Comparison of ENCODE assay signal across 3 fruit fly cellular contexts in genomic region chr3R:19875118-19875887, dm6.
TF ChIP-seq lines count a peak whose summit lies in the region.

Mrp5 (minus strand) TSS chr3R:19875678.

TF ChIP-seq in whole organism, adult, 20 proteins besides CTCF, POLR2A, EP300 and RAD21 (continued from another document):
- TF ChIP-seq tj (GFP tag; optimal IDR thresholded peaks at IDR 0.05; lab: Kevin White, UChicago): no peak

TF ChIP-seq in whole organism, embryonic, 481 proteins besides CTCF, POLR2A, EP300 and RAD21 (continued from another document and continues in another):
- 0 out of 4 replicates have a peak, but pooled peaks have one; percentile 18 for TF ChIP-seq Dll (GFP tag; IDR thresholded peaks at IDR 0.05; lab: Robert Waterston, UW; ENCODE audit: partially characterized antibody)
- peak; percentile 62 for TF ChIP-seq E2f1 (GFP tag; IDR thresholded peaks at IDR 0.05; lab: Robert Waterston, UW)
- TF ChIP-seq CG4282 (GFP tag; optimal IDR thresholded peaks at IDR 0.05; lab: Kevin White, UChicago): no peak
- TF ChIP-seq sima (GFP tag; optimal IDR thresholded peaks at IDR 0.05; lab: Kevin White, UChicago): no peak
- no peak for TF ChIP-seq CG2129 (GFP tag; IDR thresholded peaks at IDR 0.05; lab: Robert Waterston, UW; ENCODE audit: partially characterized antibody)
- no peak for TF ChIP-seq CG4854 (GFP tag; optimal IDR thresholded peaks at IDR 0.05; lab: Kevin White, UChicago)
- TF ChIP-seq grn (GFP tag; optimal IDR thresholded peaks at IDR 0.05; lab: Kevin White, UChicago): peak; percentile 71
- no peak for TF ChIP-seq CG17912 (GFP tag; optimal IDR thresholded peaks at IDR 0.05; lab: Kevin White, UChicago)
- no peak for TF ChIP-seq CG4404 (GFP tag; IDR thresholded peaks at IDR 0.05; lab: Robert Waterston, UW)
- TF ChIP-seq CG6854 (GFP tag; optimal IDR thresholded peaks at IDR 0.05; lab: Kevin White, UChicago): peak; percentile 12
- no peak; the same call in 1 of the 2 replicates for TF ChIP-seq CG4360 (GFP tag; IDR thresholded peaks at IDR 0.05; lab: Robert Waterston, UW)
- no peak for TF ChIP-seq B-H2 (GFP tag; optimal IDR thresholded peaks at IDR 0.05; lab: Kevin White, UChicago)
- no peak for TF ChIP-seq ac (GFP tag; optimal IDR thresholded peaks at IDR 0.05; lab: Kevin White, UChicago)
- 0 out of 3 replicates have a peak, but pooled peaks have one; percentile 15 for TF ChIP-seq CG34224 (GFP tag; IDR thresholded peaks at IDR 0.05; lab: Robert Waterston, UW; ENCODE audit: partially characterized antibody)
- no peak for TF ChIP-seq CG16815 (GFP tag; optimal IDR thresholded peaks at IDR 0.05; lab: Kevin White, UChicago)
- TF ChIP-seq az2 (GFP tag; optimal IDR thresholded peaks at IDR 0.05; lab: Kevin White, UChicago): peak; percentile 40
- TF ChIP-seq CG11093 (GFP tag; IDR thresholded peaks at IDR 0.05; lab: Robert Waterston, UW): peak; percentile 54; the same call in 2 of the 3 replicates
- no peak for TF ChIP-seq dmrt11E (tag; optimal IDR thresholded peaks at IDR 0.05; lab: Kevin White, UChicago)
- no peak for TF ChIP-seq luna (GFP tag; optimal IDR thresholded peaks at IDR 0.05; lab: Kevin White, UChicago)
- TF ChIP-seq CG18599 (GFP tag; optimal IDR thresholded peaks at IDR 0.05; lab: Kevin White, UChicago): peak; percentile 36
- TF ChIP-seq fd102C (GFP tag; optimal IDR thresholded peaks at IDR 0.05; lab: Kevin White, UChicago): no peak
- no peak for TF ChIP-seq Sry-δ (GFP tag; optimal IDR thresholded peaks at IDR 0.05; lab: Kevin White, UChicago)
- TF ChIP-seq CG7745 (tag; optimal IDR thresholded peaks at IDR 0.05; lab: Kevin White, UChicago): no peak
- TF ChIP-seq Max (GFP tag; optimal IDR thresholded peaks at IDR 0.05; lab: Kevin White, UChicago): no peak
- peak; percentile 30; the same call in 1 of the 2 replicates for TF ChIP-seq stc (GFP tag; IDR thresholded peaks at IDR 0.05; lab: Robert Waterston, UW)
- peak; percentile 39 for TF ChIP-seq CG12391 (tag; optimal IDR thresholded peaks at IDR 0.05; lab: Kevin White, UChicago)
- TF ChIP-seq CG9797 (GFP tag; optimal IDR thresholded peaks at IDR 0.05; lab: Kevin White, UChicago): no peak
- TF ChIP-seq CG16863 (GFP tag; optimal IDR thresholded peaks at IDR 0.05; lab: Kevin White, UChicago): no peak
- TF ChIP-seq Taf1 (GFP tag; IDR thresholded peaks at IDR 0.05; lab: Robert Waterston, UW): no peak
- peak; percentile 31 for TF ChIP-seq CG18262 (tag; optimal IDR thresholded peaks at IDR 0.05; lab: Kevin White, UChicago)
- TF ChIP-seq ewg (GFP tag; optimal IDR thresholded peaks at IDR 0.05; lab: Kevin White, UChicago): peak; percentile 95
- TF ChIP-seq vnd (GFP tag; IDR thresholded peaks at IDR 0.05; lab: Robert Waterston, UW; ENCODE audit: partially characterized antibody): no peak
- no peak for TF ChIP-seq CG31365 (tag; optimal IDR thresholded peaks at IDR 0.05; lab: Kevin White, UChicago)
- TF ChIP-seq Dfd (GFP tag; optimal IDR thresholded peaks at IDR 0.05; lab: Kevin White, UChicago): no peak
- TF ChIP-seq tio (GFP tag; optimal IDR thresholded peaks at IDR 0.05; lab: Kevin White, UChicago): peak; percentile 20
- 0 out of 2 replicates have a peak, but pooled peaks have one; percentile 13 for TF ChIP-seq CG4730 (GFP tag; IDR thresholded peaks at IDR 0.05; lab: Robert Waterston, UW)
- TF ChIP-seq so (GFP tag; IDR thresholded peaks at IDR 0.05; lab: Robert Waterston, UW): no peak
- TF ChIP-seq CG4707 (GFP tag; optimal IDR thresholded peaks at IDR 0.05; lab: Kevin White, UChicago): no peak
- no peak for TF ChIP-seq rib (GFP tag; IDR thresholded peaks at IDR 0.05; lab: Robert Waterston, UW)
- peak; percentile 30 for TF ChIP-seq fd96Cb (tag; optimal IDR thresholded peaks at IDR 0.05; lab: Kevin White, UChicago)
- no peak for TF ChIP-seq YL-1 (GFP tag; optimal IDR thresholded peaks at IDR 0.05; lab: Kevin White, UChicago)
- TF ChIP-seq CG6765 (GFP tag; optimal IDR thresholded peaks at IDR 0.05; lab: Kevin White, UChicago): no peak
- TF ChIP-seq fd3F (GFP tag; optimal IDR thresholded peaks at IDR 0.05; lab: Kevin White, UChicago): peak; percentile 9
- TF ChIP-seq HmgZ (tag; optimal IDR thresholded peaks at IDR 0.05; lab: Kevin White, UChicago): no peak
- no peak for TF ChIP-seq HLH54F (GFP tag; optimal IDR thresholded peaks at IDR 0.05; lab: Kevin White, UChicago)
- no peak for TF ChIP-seq trem (tag; optimal IDR thresholded peaks at IDR 0.05; lab: Kevin White, UChicago)
- no peak for TF ChIP-seq h (optimal IDR thresholded peaks at IDR 0.05; lab: Kevin White, UChicago)
- no peak for TF ChIP-seq lov (optimal IDR thresholded peaks at IDR 0.05; lab: Kevin White, UChicago)
- peak; percentile 22; the same call in 1 of the 3 replicates for TF ChIP-seq lov (GFP tag; IDR thresholded peaks at IDR 0.05; lab: Robert Waterston, UW)
- TF ChIP-seq CG2202 (tag; optimal IDR thresholded peaks at IDR 0.05; lab: Kevin White, UChicago): no peak
- TF ChIP-seq Oli (tag; optimal IDR thresholded peaks at IDR 0.05; lab: Kevin White, UChicago): peak; percentile 11
- no peak for TF ChIP-seq D19B (GFP tag; optimal IDR thresholded peaks at IDR 0.05; lab: Kevin White, UChicago)
- TF ChIP-seq H15 (GFP tag; IDR thresholded peaks at IDR 0.05; lab: Robert Waterston, UW): peak; percentile 51; the same call in 1 of the 3 replicates
- peak; percentile 54 for TF ChIP-seq ATbp (GFP tag; optimal IDR thresholded peaks at IDR 0.05; lab: Kevin White, UChicago)
- TF ChIP-seq toy (GFP tag; IDR thresholded peaks at IDR 0.05; lab: Robert Waterston, UW): no peak
- 0 out of 2 replicates have a peak, but pooled peaks have one; percentile 28 for TF ChIP-seq wdn (GFP tag; IDR thresholded peaks at IDR 0.05; lab: Robert Waterston, UW)
- TF ChIP-seq Atf3 (GFP tag; optimal IDR thresholded peaks at IDR 0.05; lab: Kevin White, UChicago): no peak
- TF ChIP-seq H2.0 (GFP tag; IDR thresholded peaks at IDR 0.05; lab: Robert Waterston, UW): peak; percentile 29; the same call in 1 of the 2 replicates
- TF ChIP-seq nerfin-1 (tag; optimal IDR thresholded peaks at IDR 0.05; lab: Kevin White, UChicago): no peak
- no peak for TF ChIP-seq CG10274 (GFP tag; optimal IDR thresholded peaks at IDR 0.05; lab: Kevin White, UChicago)
- peak; percentile 13 for TF ChIP-seq CG8924 (tag; optimal IDR thresholded peaks at IDR 0.05; lab: Kevin White, UChicago)
- TF ChIP-seq CG6272 (GFP tag; IDR thresholded peaks at IDR 0.05; lab: Robert Waterston, UW): no peak
- TF ChIP-seq Rfx (GFP tag; IDR thresholded peaks at IDR 0.05; lab: Robert Waterston, UW): peak; percentile 77
- no peak for TF ChIP-seq pnt (GFP tag; optimal IDR thresholded peaks at IDR 0.05; lab: Kevin White, UChicago)
- TF ChIP-seq CG4617 (GFP tag; optimal IDR thresholded peaks at IDR 0.05; lab: Kevin White, UChicago; ENCODE audit: borderline replicate concordance): no peak

TF ChIP-seq in whole organism, prepupa, 60 proteins besides CTCF, POLR2A, EP300 and RAD21 (continued from another document):
- TF ChIP-seq CG6792 (GFP tag; optimal IDR thresholded peaks at IDR 0.05; lab: Kevin White, UChicago) (peak; percentile 27), dsx (GFP tag; optimal IDR thresholded peaks at IDR 0.05; lab: Kevin White, UChicago; ENCODE audit: poor library complexity, severe bottlenecking) (peak; percentile 58), CG6276 (GFP tag; optimal IDR thresholded peaks at IDR 0.05; lab: Kevin White, UChicago) (peak; percentile 18), CG8119 (GFP tag; IDR thresholded peaks at IDR 0.05; lab: Robert Waterston, UW) (peak; percentile 41; the same call in 1 of the 3 replicates), Eip75B (GFP tag; optimal IDR thresholded peaks at IDR 0.05; lab: Kevin White, UChicago) (no peak), OdsH (GFP tag; optimal IDR thresholded peaks at IDR 0.05; lab: Kevin White, UChicago) (peak; percentile 53), CG10631 (GFP tag; optimal IDR thresholded peaks at IDR 0.05; lab: Kevin White, UChicago) (no peak), CG10669 (GFP tag; optimal IDR thresholded peaks at IDR 0.05; lab: Kevin White, UChicago) (peak; percentile 35), CG3032 (tag; optimal IDR thresholded peaks at IDR 0.05; lab: Kevin White, UChicago) (peak; percentile 31), CG1621 (tag; optimal IDR thresholded peaks at IDR 0.05; lab: Kevin White, UChicago) (peak; percentile 59), CG34406 (GFP tag; optimal IDR thresholded peaks at IDR 0.05; lab: Kevin White, UChicago) (peak; percentile 32), CG8319 (GFP tag; optimal IDR thresholded peaks at IDR 0.05; lab: Kevin White, UChicago) (peak; percentile 1), Gug (GFP tag; IDR thresholded peaks at IDR 0.05; lab: Robert Waterston, UW) (peak; percentile 43; the same call in 1 of the 2 replicates), CG15336 (GFP tag; IDR thresholded peaks at IDR 0.05; lab: Robert Waterston, UW) (peak; percentile 37; the same call in 1 of the 2 replicates), net (GFP tag; optimal IDR thresholded peaks at IDR 0.05; lab: Kevin White, UChicago) (peak; percentile 36), CG9139 (GFP tag; optimal IDR thresholded peaks at IDR 0.05; lab: Kevin White, UChicago) (peak; percentile 61), CG6808 (GFP tag; optimal IDR thresholded peaks at IDR 0.05; lab: Kevin White, UChicago) (peak; percentile 33), Met (GFP tag; optimal IDR thresholded peaks at IDR 0.05; lab: Kevin White, UChicago) (peak; percentile 6), Sox102F (GFP tag; optimal IDR thresholded peaks at IDR 0.05; lab: Kevin White, UChicago) (peak; percentile 11), CG6854 (GFP tag; optimal IDR thresholded peaks at IDR 0.05; lab: Kevin White, UChicago) (peak; percentile 66), Ets21C (GFP tag; optimal IDR thresholded peaks at IDR 0.05; lab: Kevin White, UChicago) (no peak), esn (GFP tag; optimal IDR thresholded peaks at IDR 0.05; lab: Kevin White, UChicago) (peak; percentile 43), Smox (GFP tag; optimal IDR thresholded peaks at IDR 0.05; lab: Kevin White, UChicago) (no peak), fd59A (GFP tag; optimal IDR thresholded peaks at IDR 0.05; lab: Kevin White, UChicago) (no peak), ss (GFP tag; optimal IDR thresholded peaks at IDR 0.05; lab: Kevin White, UChicago) (peak; percentile 42 to 71), CG6163 (GFP tag; IDR thresholded peaks at IDR 0.05; lab: Robert Waterston, UW) (peak; percentile 60), CG31627 (GFP tag; optimal IDR thresholded peaks at IDR 0.05; lab: Kevin White, UChicago) (peak; percentile 13), CG3919 (GFP tag; optimal IDR thresholded peaks at IDR 0.05; lab: Kevin White, UChicago) (peak; percentile 45), fkh (GFP tag; optimal IDR thresholded peaks at IDR 0.05; lab: Kevin White, UChicago) (peak; percentile 87), eg (GFP tag; IDR thresholded peaks at IDR 0.05; lab: Robert Waterston, UW) (peak; percentile 48; the same call in 2 of the 3 replicates), Blimp-1 (GFP tag; optimal IDR thresholded peaks at IDR 0.05; lab: Kevin White, UChicago) (no peak), Hr4 (GFP tag; optimal IDR thresholded peaks at IDR 0.05; lab: Kevin White, UChicago) (peak; percentile 34), cyc (GFP tag; optimal IDR thresholded peaks at IDR 0.05; lab: Kevin White, UChicago) (peak; percentile 26), pdm3 (GFP tag; optimal IDR thresholded peaks at IDR 0.05; lab: Kevin White, UChicago) (peak; percentile 30), CG8632 (GFP tag; optimal IDR thresholded peaks at IDR 0.05; lab: Kevin White, UChicago) (peak; percentile 51), Eip78C (GFP tag; lab: Kevin White, UChicago) (peak; percentile 72), salr (GFP tag; optimal IDR thresholded peaks at IDR 0.05; lab: Kevin White, UChicago) (peak in 1 of 2 experiments; percentile 53), Lpt (GFP tag; optimal IDR thresholded peaks at IDR 0.05; lab: Kevin White, UChicago) (no peak)
TF ChIP-seq in whole organism, prepupa: peak in this region for 38.
